Fruit fly (Drosophila melanogaster) whole organism, embryonic: Measurements from ENCODE around the gene Fum1.

Experiments
- Asciz ChIP-seq: fragments of 200-800 bp; sonication (Bioruptor generic); optimal IDR thresholded peaks from 2 replicates; lab custom pipeline; 2017; ENCODE audit warnings: missing biosample characterization, mild to moderate bottlenecking, missing genetic modification characterization, missing genetic modification reagents
- BtbVII ChIP-seq: fragments of 200-800 bp; sonication (Bioruptor generic); optimal IDR thresholded peaks from 3 replicates; lab custom pipeline; 2017; ENCODE audit warnings: missing biosample characterization, mild to moderate bottlenecking, missing genetic modification characterization
- CG10321 ChIP-seq: fragments of 200-800 bp; sonication (Bioruptor generic); IDR thresholded peaks from 2 replicates; pipeline ENCODE4 v1.3.6; 2022; ENCODE audit warnings: missing biosample characterization, missing genetic modification characterization
- CG11696 ChIP-seq: fragments of 200-800 bp; sonication (Bioruptor generic); IDR thresholded peaks from 2 replicates; pipeline ENCODE4 v1.3.6; 2022; ENCODE audit warnings: missing biosample characterization, missing genetic modification characterization
- CG12219 ChIP-seq: fragments of 200-800 bp; sonication (Bioruptor generic); optimal IDR thresholded peaks from 3 replicates; lab custom pipeline; 2018; ENCODE audit warnings: missing biosample characterization, mild to moderate bottlenecking, missing genetic modification characterization
- CG12236 ChIP-seq: fragments of 200-800 bp; sonication (Bioruptor generic); optimal IDR thresholded peaks from 2 replicates; lab custom pipeline; 2016; ENCODE audit warnings: missing biosample characterization, missing genetic modification characterization
- CG12299 ChIP-seq: fragments of 200-800 bp; sonication (Bioruptor generic); optimal IDR thresholded peaks from 2 replicates; lab custom pipeline; 2018; ENCODE audit warnings: missing biosample characterization, mild to moderate bottlenecking, missing genetic modification characterization
- CG12744 ChIP-seq: fragments of 200-800 bp; sonication (Bioruptor generic); optimal IDR thresholded peaks from 2 replicates; lab custom pipeline; 2016; ENCODE audit warnings: missing biosample characterization, missing genetic modification characterization
- CG13775 ChIP-seq: fragments of 200-800 bp; sonication (Bioruptor generic); optimal IDR thresholded peaks from 3 replicates; lab custom pipeline; 2017; ENCODE audit warnings: missing biosample characterization, mild to moderate bottlenecking, missing genetic modification characterization
- CG15011 ChIP-seq: fragments of 200-800 bp; sonication (Bioruptor generic); optimal IDR thresholded peaks from 3 replicates; lab custom pipeline; 2018; ENCODE audit warnings: missing biosample characterization, mild to moderate bottlenecking, missing genetic modification characterization
- CG15514 ChIP-seq: fragments of 200-800 bp; sonication (Bioruptor generic); optimal IDR thresholded peaks from 3 replicates; lab custom pipeline; 2017; ENCODE audit warnings: missing biosample characterization, missing genetic modification characterization, mild to moderate bottlenecking, moderate library complexity, missing genetic modification reagents
- CG18262 ChIP-seq: fragments of 200-800 bp; optimal IDR thresholded peaks from 3 replicates; lab custom pipeline; 2019; ENCODE audit warnings: missing biosample characterization, mild to moderate bottlenecking, missing genetic modification characterization, moderate library complexity
- CG18476 ChIP-seq: fragments of 200-800 bp; sonication (Bioruptor generic); optimal IDR thresholded peaks from 2 replicates; lab custom pipeline; 2016; ENCODE audit warnings: missing biosample characterization, mild to moderate bottlenecking, missing genetic modification characterization
- CG18619 ChIP-seq: fragments of 200-800 bp; sonication (Bioruptor generic); optimal IDR thresholded peaks from 3 replicates; lab custom pipeline; 2017; ENCODE audit warnings: missing biosample characterization, mild to moderate bottlenecking, missing genetic modification characterization
- CG3065 ChIP-seq: fragments of 200-800 bp; sonication (Bioruptor generic); optimal IDR thresholded peaks from 2 replicates; lab custom pipeline; 2016; ENCODE audit warnings: missing biosample characterization, missing genetic modification characterization
- CG32532 ChIP-seq: fragments of 200-800 bp; sonication (Bioruptor generic); IDR thresholded peaks from 2 replicates; pipeline ENCODE4 v1.3.6; 2022; ENCODE audit warnings: missing biosample characterization, missing genetic modification characterization
- CG6654 ChIP-seq: fragments of 200-800 bp; sonication (Bioruptor generic); optimal IDR thresholded peaks from 2 replicates; lab custom pipeline; 2017; ENCODE audit warnings: missing biosample characterization, mild to moderate bottlenecking, missing genetic modification characterization
- CG7556 ChIP-seq: fragments of 200-800 bp; sonication (Bioruptor generic); optimal IDR thresholded peaks from 2 replicates; lab custom pipeline; 2017; ENCODE audit warnings: missing biosample characterization, mild to moderate bottlenecking, missing genetic modification characterization
- CG7839 ChIP-seq: fragments of 200-800 bp; sonication (Bioruptor generic); optimal IDR thresholded peaks from 3 replicates; lab custom pipeline; 2018; ENCODE audit warnings: missing biosample characterization, mild to moderate bottlenecking, missing genetic modification characterization, moderate library complexity
- CG8388 ChIP-seq: fragments of 200-800 bp; sonication (Bioruptor generic); optimal IDR thresholded peaks from 2 replicates; lab custom pipeline; 2019; ENCODE audit warnings: missing biosample characterization, mild to moderate bottlenecking, missing genetic modification characterization, moderate library complexity
- CrebB ChIP-seq: fragments of 200-800 bp; sonication (Bioruptor generic); optimal IDR thresholded peaks from 3 replicates; lab custom pipeline; 2018; ENCODE audit warnings: missing biosample characterization, mild to moderate bottlenecking, missing genetic modification characterization
- Dp ChIP-seq: fragments of 200-800 bp; sonication (Bioruptor generic); optimal IDR thresholded peaks from 2 replicates; lab custom pipeline; 2018; ENCODE audit warnings: missing biosample characterization, mild to moderate bottlenecking, missing genetic modification characterization, moderate library complexity
- Eip74EF ChIP-seq, 2 experiments: fragments of 200-800 bp in 1 of 2; fragments of >200 bp in 1 of 2; sonication (Bioruptor generic) in 1 of 2; optimal IDR thresholded peaks; 2 replicates each; lab custom pipeline; 2017 to 2019; ENCODE audit warnings: missing biosample characterization in 2 of 2, missing genetic modification characterization in 2 of 2, mild to moderate bottlenecking in 1 of 2, moderate library complexity in 1 of 2
- Kr ChIP-seq: fragments of 200-800 bp; sonication (Bioruptor generic); optimal IDR thresholded peaks from 2 replicates; lab custom pipeline; 2017; ENCODE audit warnings: missing biosample characterization, mild to moderate bottlenecking, missing genetic modification characterization
- Mrtf ChIP-seq: fragments of 200-800 bp; sonication (Bioruptor generic); IDR thresholded peaks from 3 replicates; pipeline ENCODE4 v1.3.6; 2022; ENCODE audit warnings: missing biosample characterization, missing genetic modification characterization
- Nf-YC ChIP-seq: fragments of 200-800 bp; optimal IDR thresholded peaks from 3 replicates; lab custom pipeline; 2019; ENCODE audit warnings: missing biosample characterization, mild to moderate bottlenecking, missing genetic modification characterization, moderate library complexity
- Oli ChIP-seq: fragments of 200-800 bp; sonication (Bioruptor generic); optimal IDR thresholded peaks from 2 replicates; lab custom pipeline; 2018; ENCODE audit warnings: missing biosample characterization, mild to moderate bottlenecking, missing genetic modification characterization, moderate library complexity
- Sox102F ChIP-seq: fragments of 200-800 bp; sonication (Bioruptor generic); optimal IDR thresholded peaks from 2 replicates; lab custom pipeline; 2018; ENCODE audit warnings: missing biosample characterization, mild to moderate bottlenecking, missing genetic modification characterization, moderate library complexity
- Xbp1 ChIP-seq: fragments of 200-800 bp; sonication (Bioruptor generic); optimal IDR thresholded peaks from 3 replicates; lab custom pipeline; 2016; ENCODE audit warnings: missing biosample characterization, mild to moderate bottlenecking, missing genetic modification characterization
- al ChIP-seq: fragments of 200-800 bp; sonication (Bioruptor generic); IDR thresholded peaks from 2 replicates; pipeline ENCODE4 v1.3.6; 2022; ENCODE audit warnings: missing biosample characterization, missing genetic modification characterization
- bcd ChIP-seq: fragments of 200-800 bp; sonication (Bioruptor generic); optimal IDR thresholded peaks from 2 replicates; lab custom pipeline; 2017; ENCODE audit warnings: missing biosample characterization, mild to moderate bottlenecking, missing genetic modification characterization
- crc ChIP-seq: fragments of 200-800 bp; sonication (Bioruptor generic); optimal IDR thresholded peaks from 2 replicates; lab custom pipeline; 2016; ENCODE audit warnings: missing biosample characterization, missing genetic modification characterization
- disco-r ChIP-seq: fragments of 200-800 bp; sonication (Bioruptor generic); optimal IDR thresholded peaks from 2 replicates; lab custom pipeline; 2016; ENCODE audit warnings: missing biosample characterization, missing genetic modification characterization
- gce ChIP-seq: fragments of 200-800 bp; sonication (Bioruptor generic); IDR thresholded peaks from 3 replicates; pipeline ENCODE4 v1.3.6; 2022; ENCODE audit warnings: missing biosample characterization, missing genetic modification characterization
- gcm ChIP-seq: fragments of 200-800 bp; sonication (Bioruptor generic); optimal IDR thresholded peaks from 2 replicates; lab custom pipeline; 2019; ENCODE audit warnings: missing biosample characterization, mild to moderate bottlenecking, missing genetic modification characterization, moderate library complexity
- ham ChIP-seq: fragments of 200-800 bp; sonication (Bioruptor generic); IDR thresholded peaks from 2 replicates; pipeline ENCODE4 v1.3.6; 2022; ENCODE audit warnings: missing biosample characterization, missing genetic modification characterization
- ind ChIP-seq: fragments of 200-800 bp; sonication (Bioruptor generic); optimal IDR thresholded peaks from 3 replicates; lab custom pipeline; 2016; ENCODE audit warnings: missing biosample characterization, missing genetic modification characterization
- inv ChIP-seq: fragments of 200-800 bp; sonication (Bioruptor generic); IDR thresholded peaks from 2 replicates; pipeline ENCODE4 v1.3.6; 2022; ENCODE audit warnings: missing biosample characterization, missing genetic modification characterization; ENCODE audit not compliant: partially characterized antibody
- mam ChIP-seq: fragments of 200-800 bp; sonication (Bioruptor generic); optimal IDR thresholded peaks from 3 replicates; lab custom pipeline; 2016; ENCODE audit warnings: missing biosample characterization, missing genetic modification characterization
- nerfin-2 ChIP-seq: fragments of 200-800 bp; sonication (Bioruptor generic); IDR thresholded peaks from 2 replicates; pipeline ENCODE4 v1.3.6; 2022; ENCODE audit warnings: missing biosample characterization, missing genetic modification characterization; ENCODE audit not compliant: partially characterized antibody
- otp ChIP-seq: fragments of 200-800 bp; sonication (Bioruptor generic); IDR thresholded peaks from 3 replicates; pipeline ENCODE4, ENCODE4 v1.3.6; 2022; ENCODE audit warnings: missing biosample characterization, missing genetic modification characterization
- pfk ChIP-seq: fragments of 200-800 bp; sonication (Bioruptor generic); optimal IDR thresholded peaks from 2 replicates; lab custom pipeline; 2018; ENCODE audit warnings: missing biosample characterization, mild to moderate bottlenecking, missing genetic modification characterization, moderate library complexity
- row ChIP-seq: fragments of 200-800 bp; sonication (Bioruptor generic); IDR thresholded peaks from 3 replicates; pipeline ENCODE4 v1.3.6; 2022; ENCODE audit warnings: missing biosample characterization, missing genetic modification characterization
- sima ChIP-seq: fragments of 200-800 bp; sonication (Bioruptor generic); optimal IDR thresholded peaks from 2 replicates; lab custom pipeline; 2016; ENCODE audit warnings: missing biosample characterization, missing genetic modification characterization
- slbo ChIP-seq: fragments of 200-800 bp; sonication (Bioruptor generic); IDR thresholded peaks from 2 replicates; pipeline ENCODE4 v1.3.6; 2022; ENCODE audit warnings: missing biosample characterization, missing genetic modification characterization
- sob ChIP-seq: fragments of 200-800 bp; sonication (Bioruptor generic); IDR thresholded peaks from 2 replicates; pipeline ENCODE4 v1.3.6; 2022; ENCODE audit warnings: missing biosample characterization, missing genetic modification characterization
- ssp ChIP-seq: fragments of 200-800 bp; sonication (Bioruptor generic); IDR thresholded peaks from 2 replicates; pipeline ENCODE4 v1.3.6; 2022; ENCODE audit warnings: missing biosample characterization, missing genetic modification characterization
- tll ChIP-seq, 2 experiments: fragments of 200-800 bp in 1 of 2; fragments of >200 bp in 1 of 2; sonication (Bioruptor generic) in 1 of 2; optimal IDR thresholded peaks; 2 replicates each; lab custom pipeline; 2017 to 2019; ENCODE audit warnings: missing biosample characterization in 2 of 2, missing genetic modification characterization in 2 of 2, mild to moderate bottlenecking in 1 of 2, moderate library complexity in 1 of 2
- usp ChIP-seq: fragments of >200 bp; optimal IDR thresholded peaks from 2 replicates; lab custom pipeline; 2017; ENCODE audit warnings: missing biosample characterization, missing genetic modification characterization

The Fum1 gene

DNA sequence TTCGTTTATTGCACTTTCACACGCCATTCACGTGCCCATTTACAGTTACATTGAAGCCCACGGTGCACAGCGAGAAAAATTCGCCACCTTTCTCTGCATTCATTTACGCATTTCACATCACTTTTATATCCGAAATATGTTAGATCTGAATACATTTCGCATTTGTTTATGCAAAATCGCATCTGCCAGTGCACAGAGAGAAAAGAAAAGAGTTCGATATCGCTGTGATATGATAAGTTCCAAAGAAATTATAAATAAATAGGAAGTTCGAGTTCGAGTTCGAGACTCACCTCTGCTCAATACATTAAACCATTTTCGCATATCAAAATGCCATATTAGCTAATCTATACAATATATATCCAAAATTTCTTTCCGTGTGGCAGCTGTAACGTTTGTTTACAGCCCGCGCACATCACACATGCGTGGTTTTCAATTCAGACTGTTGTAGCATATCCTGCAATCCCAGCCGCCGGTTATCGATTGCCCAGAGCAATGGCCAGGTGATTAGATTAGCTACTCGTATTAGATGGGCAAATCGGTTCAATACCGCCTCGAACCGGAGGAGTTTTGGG, 22.1 kb upstream of the Fum1 start (continued):
- TF ChIP-seq CG13775 (GFP tag; lab: Kevin White, UChicago) (peak; percentile 80), CG15011 (GFP tag; lab: Kevin White, UChicago) (peak; percentile 80), pfk (GFP tag; lab: Kevin White, UChicago) (no peak), nerfin-2 (GFP tag; lab: Robert Waterston, UW) (no peak), Xbp1 (GFP tag; lab: Kevin White, UChicago) (peak; percentile 87), disco-r (peak; percentile 65), ssp (GFP tag; lab: Robert Waterston, UW) (peak; percentile 64), usp (GFP tag; lab: Kevin White, UChicago) (no peak), Mrtf (GFP tag; lab: Robert Waterston, UW) (peak; percentile 69; the same call in 2 of the 3 replicates), CG32532 (GFP tag; lab: Robert Waterston, UW) (peak; percentile 85), ind (peak; percentile 85), row (peak; percentile 87), CG18262 (tag; lab: Kevin White, UChicago) (peak; percentile 85), CG15514 (GFP tag; lab: Kevin White, UChicago) (peak; percentile 71), ham (GFP tag; lab: Robert Waterston, UW) (0 out of 2 replicates have a peak, but pooled peaks have one; percentile 20), mam (peak; percentile 86), CG3065 (GFP tag; lab: Kevin White, UChicago) (peak; percentile 15), Asciz (GFP tag; lab: Kevin White, UChicago) (peak; percentile 71), Sox102F (peak; percentile 84), Eip74EF (GFP tag; optimal IDR thresholded peaks at IDR 0.05; lab: Kevin White, UChicago) (peak in 1 of 2 experiments; percentile 86), Oli (tag; lab: Kevin White, UChicago) (peak; percentile 90), CG6654 (GFP tag; lab: Kevin White, UChicago) (peak; percentile 59), CG12219 (GFP tag; lab: Kevin White, UChicago) (peak; percentile 79), bcd (GFP tag; lab: Kevin White, UChicago) (peak; percentile 82), CG18476 (GFP tag; lab: Kevin White, UChicago) (peak; percentile 74), Dp (no peak), sima (peak; percentile 66), sob (peak; percentile 80), CG8388 (GFP tag; lab: Kevin White, UChicago) (peak; percentile 81), gcm (GFP tag; lab: Kevin White, UChicago) (peak; percentile 77), otp (GFP tag; lab: Robert Waterston, UW) (peak; percentile 73), crc (GFP tag; lab: Kevin White, UChicago) (peak; percentile 78), CG7556 (GFP tag; lab: Kevin White, UChicago) (peak; percentile 89), gce (GFP tag; lab: Robert Waterston, UW) (peak; percentile 67; the same call in 1 of the 3 replicates), CG11696 (GFP tag; lab: Robert Waterston, UW) (peak; percentile 64), CG10321 (peak; percentile 28; the same call in 1 of the 2 replicates), CrebB (peak; percentile 45), CG12299 (tag; lab: Kevin White, UChicago) (peak; percentile 77), CG12236 (GFP tag; lab: Kevin White, UChicago) (peak; percentile 68), Kr (GFP tag; lab: Kevin White, UChicago) (no peak), CG18619 (GFP tag; lab: Kevin White, UChicago) (peak; percentile 87), CG7839 (tag; lab: Kevin White, UChicago) (peak; percentile 90), CG12744 (GFP tag; lab: Kevin White, UChicago) (peak; percentile 35), Nf-YC (tag; lab: Kevin White, UChicago) (peak; percentile 72), inv (GFP tag; lab: Robert Waterston, UW) (no peak), BtbVII (GFP tag; lab: Kevin White, UChicago) (peak; percentile 84), al (GFP tag; lab: Robert Waterston, UW) (peak; percentile 71; the same call in 1 of the 2 replicates), tll (GFP tag; optimal IDR thresholded peaks at IDR 0.05; lab: Kevin White, UChicago) (no peak), slbo (GFP tag; lab: Robert Waterston, UW) (peak; percentile 86)
